Fruit fly (Drosophila melanogaster): ENCODE data around the gene slmb.

DNA sequence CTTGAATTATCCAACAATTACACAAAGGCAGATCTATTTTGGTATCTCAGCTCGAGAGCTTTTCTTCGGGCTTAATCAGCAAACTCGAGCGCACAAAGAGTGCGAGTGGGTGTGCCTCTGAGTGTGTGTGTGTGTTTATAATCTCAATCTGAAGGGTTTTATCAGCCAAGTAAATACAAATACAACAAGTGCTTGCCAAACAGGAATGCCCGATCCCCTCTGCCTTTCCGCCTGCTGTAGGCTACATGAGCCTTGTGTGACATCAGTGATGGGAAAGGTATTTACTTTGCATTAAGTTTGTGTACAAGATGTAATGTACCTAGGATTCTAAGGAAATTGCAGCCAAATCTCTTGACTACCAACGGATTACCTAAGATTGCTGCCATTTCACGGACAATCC lies 37.9 kb downstream of the slmb start:
- no peak for TF ChIP-seq Hr78 (GFP tag; optimal IDR thresholded peaks at IDR 0.05)
- no peak for TF ChIP-seq Myc (optimal IDR thresholded peaks at IDR 0.05)
- no peak for TF ChIP-seq GATAd (GFP tag; optimal IDR thresholded peaks at IDR 0.05)
